Worm (Caenorhabditis elegans) whole organism, young adult: Measurements from ENCODE around the gene ttr-27.

Experiments
- B0261.1 ChIP-seq: sonication (generic microtip); optimal IDR thresholded peaks from 2 replicates; lab custom pipeline; 2016; ENCODE audit warnings: mild to moderate bottlenecking, missing genetic modification characterization, moderate library complexity, missing compliant biosample characterization
- F37B4.10 ChIP-seq: fragments of 200-800 bp; sonication (Bioruptor generic); IDR thresholded peaks from 2 replicates; pipeline ENCODE4 v1.3.6; 2022; ENCODE audit warnings: missing genetic modification characterization, missing compliant biosample characterization
- F49E8.2 ChIP-seq: sonication (generic microtip); optimal IDR thresholded peaks from 3 replicates; lab custom pipeline; 2017; ENCODE audit warnings: missing genetic modification characterization, mild to moderate bottlenecking, missing compliant biosample characterization, antibody characterized with exemption, moderate library complexity; ENCODE audit not compliant: insufficient read depth
- F52B5.7 ChIP-seq: sonication (generic microtip); optimal IDR thresholded peaks from 2 replicates; lab custom pipeline; 2016; ENCODE audit warnings: mild to moderate bottlenecking, missing genetic modification characterization, missing compliant biosample characterization
- K12H6.12 ChIP-seq: fragments of 200-800 bp; sonication (Bioruptor generic); optimal IDR thresholded peaks from 2 replicates; lab custom pipeline; 2018; ENCODE audit warnings: mild to moderate bottlenecking, missing genetic modification characterization, missing compliant biosample characterization
- Y79H2A.3 ChIP-seq: fragments of 200-800 bp; sonication (Bioruptor generic); conservative IDR thresholded peaks from 2 replicates; pipeline ENCODE4 v1.3.6; 2022; ENCODE audit warnings: missing genetic modification reagents, missing genetic modification characterization, missing compliant biosample characterization
- attf-5 ChIP-seq: fragments of 200-800 bp; sonication (Bioruptor generic); optimal IDR thresholded peaks from 2 replicates; lab custom pipeline; 2018; ENCODE audit warnings: mild to moderate bottlenecking, missing genetic modification characterization, missing compliant biosample characterization
- cebp-2 ChIP-seq: fragments of 200-800 bp; sonication (Bioruptor generic); IDR thresholded peaks from 2 replicates; pipeline ENCODE4 v1.3.6; 2022; ENCODE audit warnings: missing genetic modification characterization, missing compliant biosample characterization
- chd-7 ChIP-seq: sonication (generic microtip); optimal IDR thresholded peaks from 2 replicates; lab custom pipeline; 2016; ENCODE audit warnings: mild to moderate bottlenecking, missing genetic modification characterization, moderate library complexity, missing compliant biosample characterization
- dox-1 ChIP-seq: fragments of 200-800 bp; sonication (Bioruptor generic); IDR thresholded peaks from 2 replicates; pipeline ENCODE4 v1.3.6; 2022; ENCODE audit warnings: missing genetic modification reagents, missing genetic modification characterization, missing compliant biosample characterization
- egl-44 ChIP-seq: fragments of 200-800 bp; sonication (Bioruptor generic); IDR thresholded peaks from 2 replicates; pipeline ENCODE4 v1.3.6; 2022; ENCODE audit warnings: missing genetic modification reagents, missing genetic modification characterization, missing compliant biosample characterization
- egrh-3 ChIP-seq: fragments of 200-800 bp; sonication (Bioruptor generic); IDR thresholded peaks from 2 replicates; pipeline ENCODE4 v1.3.6; 2022; ENCODE audit warnings: missing genetic modification reagents, missing genetic modification characterization, missing compliant biosample characterization
- ekl-4 ChIP-seq: fragments of 200-800 bp; sonication (Bioruptor generic); IDR thresholded peaks from 2 replicates; pipeline ENCODE4 v1.3.6; 2022; ENCODE audit warnings: missing genetic modification reagents, missing genetic modification characterization, missing compliant biosample characterization
- ets-4 ChIP-seq: fragments of 200-800 bp; sonication (Bioruptor generic); optimal IDR thresholded peaks from 2 replicates; lab custom pipeline; 2018; ENCODE audit warnings: mild to moderate bottlenecking, missing genetic modification characterization, missing compliant biosample characterization
- fkh-3 ChIP-seq: sonication (generic microtip); optimal IDR thresholded peaks from 2 replicates; lab custom pipeline; 2016; ENCODE audit warnings: mild to moderate bottlenecking, missing genetic modification characterization, missing compliant biosample characterization
- gei-17 ChIP-seq: fragments of 200-800 bp; sonication (Bioruptor generic); optimal IDR thresholded peaks from 2 replicates; lab custom pipeline; 2018; ENCODE audit warnings: mild to moderate bottlenecking, missing genetic modification characterization, missing compliant biosample characterization
- hlh-26 ChIP-seq: fragments of 200-800 bp; sonication (Bioruptor generic); conservative IDR thresholded peaks from 2 replicates; pipeline ENCODE4 v1.3.6; 2022; ENCODE audit warnings: missing genetic modification reagents, missing genetic modification characterization, missing compliant biosample characterization
- hmg-1.2 ChIP-seq: fragments of 200-800 bp; sonication (Bioruptor generic); IDR thresholded peaks from 2 replicates; pipeline ENCODE4 v1.3.6; 2022; ENCODE audit warnings: missing genetic modification reagents, missing genetic modification characterization, missing compliant biosample characterization
- hmg-20 ChIP-seq: fragments of 200-800 bp; sonication (Bioruptor generic); IDR thresholded peaks from 2 replicates; pipeline ENCODE4 v1.3.6; 2022; ENCODE audit warnings: missing genetic modification reagents, missing genetic modification characterization, missing compliant biosample characterization
- let-526 ChIP-seq: fragments of 200-800 bp; sonication (Bioruptor generic); IDR thresholded peaks from 2 replicates; pipeline ENCODE4 v1.3.6; 2022; ENCODE audit warnings: missing genetic modification reagents, missing genetic modification characterization, missing compliant biosample characterization
- let-607 ChIP-seq, 2 experiments: fragments of 200-800 bp in 1 of 2; sonication (Bioruptor generic) in 1 of 2; sonication (generic microtip) in 1 of 2; optimal IDR thresholded peaks; 2 replicates each; lab custom pipeline; 2016 to 2018; ENCODE audit warnings: mild to moderate bottlenecking in 2 of 2, missing compliant biosample characterization in 2 of 2, missing genetic modification characterization in 2 of 2, moderate library complexity in 2 of 2, missing genotype in 1 of 2
- lin-26 ChIP-seq: fragments of 200-800 bp; sonication (Bioruptor generic); IDR thresholded peaks from 2 replicates; pipeline ENCODE4 v1.3.6; 2022; ENCODE audit warnings: missing genetic modification reagents, missing genetic modification characterization, missing compliant biosample characterization
- lin-40 ChIP-seq: sonication (generic microtip); optimal IDR thresholded peaks from 2 replicates; lab custom pipeline; 2016; ENCODE audit warnings: missing genetic modification characterization, mild to moderate bottlenecking, missing compliant biosample characterization, missing genotype, missing genetic modification reagents
- madf-10 ChIP-seq: sonication (generic microtip); optimal IDR thresholded peaks from 2 replicates; lab custom pipeline; 2016; ENCODE audit warnings: mild to moderate bottlenecking, missing genetic modification characterization, missing compliant biosample characterization
- madf-3 ChIP-seq: fragments of 200-800 bp; sonication (Bioruptor generic); IDR thresholded peaks from 2 replicates; pipeline ENCODE4 v1.3.6; 2022; ENCODE audit warnings: missing genetic modification reagents, missing genetic modification characterization, missing compliant biosample characterization
- mxl-1 ChIP-seq: sonication (generic microtip); optimal IDR thresholded peaks from 2 replicates; lab custom pipeline; 2016; ENCODE audit warnings: missing genetic modification characterization, missing compliant biosample characterization
- nfya-1 ChIP-seq: sonication (generic microtip); optimal IDR thresholded peaks from 2 replicates; lab custom pipeline; 2017; ENCODE audit warnings: antibody characterized with exemption, missing compliant biosample characterization, missing genetic modification characterization, borderline replicate concordance; ENCODE audit not compliant: insufficient read depth
- nfyb-1 ChIP-seq: fragments of 200-800 bp; sonication (Bioruptor generic); IDR thresholded peaks from 2 replicates; pipeline ENCODE4 v1.3.6; 2022; ENCODE audit warnings: missing genetic modification reagents, missing genetic modification characterization, missing compliant biosample characterization
- nhr-80 ChIP-seq: sonication (generic microtip); optimal IDR thresholded peaks from 2 replicates; lab custom pipeline; 2016; ENCODE audit warnings: missing genetic modification characterization, missing compliant biosample characterization
- nhr-90 ChIP-seq: sonication (generic microtip); optimal IDR thresholded peaks from 2 replicates; lab custom pipeline; 2016; ENCODE audit warnings: missing genotype, mild to moderate bottlenecking, missing genetic modification characterization, missing compliant biosample characterization
- pha-4 ChIP-seq: fragments of 150-350 bp; sonication (generic microtip); optimal IDR thresholded peaks from 2 replicates; lab custom pipeline; 2014; ENCODE audit warnings: missing biosample characterization, missing genetic modification reagents, missing genetic modification characterization
- snpc-3.4 ChIP-seq: sonication (generic microtip); optimal IDR thresholded peaks from 2 replicates; lab custom pipeline; 2017; ENCODE audit warnings: missing genetic modification characterization, mild to moderate bottlenecking, missing compliant biosample characterization, antibody characterized with exemption, moderate library complexity, missing genotype, missing genetic modification reagents
- somi-1 ChIP-seq: fragments of 200-800 bp; sonication (Bioruptor generic); optimal IDR thresholded peaks from 2 replicates; lab custom pipeline; 2018; ENCODE audit warnings: mild to moderate bottlenecking, missing genetic modification characterization, missing compliant biosample characterization
- sptf-2 ChIP-seq: fragments of 200-800 bp; sonication (Bioruptor generic); optimal IDR thresholded peaks from 2 replicates; lab custom pipeline; 2018; ENCODE audit warnings: mild to moderate bottlenecking, missing genetic modification characterization, missing compliant biosample characterization
- tbp1 ChIP-seq: fragments of 200-800 bp; sonication (Bioruptor generic); optimal IDR thresholded peaks from 2 replicates; lab custom pipeline; 2018; ENCODE audit warnings: mild to moderate bottlenecking, missing genetic modification characterization, missing compliant biosample characterization
- unc-62 ChIP-seq: fragments of 150-350 bp; optimal IDR thresholded peaks from 2 replicates; lab custom pipeline; 2014; ENCODE audit warnings: missing biosample characterization, missing genetic modification reagents, missing genetic modification characterization
- ztf-25 ChIP-seq: fragments of 200-800 bp; sonication (Bioruptor generic); IDR thresholded peaks from 2 replicates; pipeline ENCODE4 v1.3.6; 2022; ENCODE audit warnings: missing genetic modification reagents, missing genetic modification characterization, missing compliant biosample characterization
- ztf-26 ChIP-seq: sonication (generic microtip); optimal IDR thresholded peaks from 2 replicates; lab custom pipeline; 2017; ENCODE audit warnings: missing genetic modification characterization, missing compliant biosample characterization

The ttr-27 gene

DNA sequence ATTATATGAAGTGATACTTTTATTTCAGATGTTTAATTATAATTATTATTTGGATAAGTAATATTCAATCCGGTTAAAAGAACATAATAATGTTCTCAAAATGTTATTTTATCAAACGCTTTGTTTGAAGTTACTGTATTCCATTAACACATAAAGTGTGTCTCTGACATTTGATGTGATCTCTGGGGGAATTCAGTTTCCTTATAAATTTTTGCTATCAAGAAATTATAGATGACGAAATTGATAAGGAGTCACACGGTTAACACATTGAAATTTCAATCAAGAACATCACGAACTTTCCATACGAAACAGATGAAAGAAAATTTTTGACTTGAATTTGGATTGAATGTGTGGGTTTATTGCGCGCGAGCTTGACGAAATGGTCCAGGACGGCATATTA is 17.8 kb upstream of the ttr-27 start (continued):
- TF ChIP-seq nhr-80 (tag; lab: Kevin White, UChicago) (peak; percentile 80), attf-5 (GFP tag; lab: Kevin White, UChicago) (no peak)

DNA sequence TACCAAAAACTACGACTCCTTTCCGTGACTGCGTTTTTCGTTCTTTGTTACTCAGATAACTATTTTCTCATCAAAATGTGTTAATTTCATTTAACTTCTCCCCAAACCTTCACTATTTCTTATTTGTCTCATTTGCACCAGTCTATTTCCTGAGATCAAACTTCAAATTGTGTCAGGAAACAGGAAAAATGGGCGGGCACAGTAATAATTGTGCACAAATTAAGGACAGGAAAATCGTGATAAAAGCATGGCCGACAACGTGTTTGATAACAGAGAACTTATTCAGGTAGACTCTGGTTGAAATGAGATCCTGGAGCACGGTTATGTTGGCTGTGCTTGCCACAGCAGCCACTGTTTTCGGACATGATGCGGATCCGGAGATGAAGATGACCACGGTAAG is 15.8 kb upstream of the ttr-27 start, which contains the start of gene lipl-1:
lipl-1 (plus strand) TSS at position 282 of the 400 bp plus-strand sequence.
- TF ChIP-seq unc-62 (GFP tag; lab: Kevin White, UChicago) (no peak), ztf-25 (no peak), ekl-4 (GFP tag; lab: Robert Waterston, UW) (no peak), fkh-3 (tag; lab: Kevin White, UChicago) (no peak), B0261.1 (tag; lab: Kevin White, UChicago) (no peak), nhr-80 (tag; lab: Kevin White, UChicago) (peak; percentile 35), mxl-1 (no peak)

ce11 chrV:12909544-12910157 is 5.8 kb upstream of the ttr-27 start, which contains the start of gene nid-1:
TSS of gene nid-1 (plus strand) at chrV:12910107.
- peak; percentile 20; the same call in 1 of the 2 replicates for TF ChIP-seq hmg-1.2 (GFP tag; lab: Robert Waterston, UW)
- TF ChIP-seq tbp1 (GFP tag; lab: Kevin White, UChicago): peak; percentile 14
- TF ChIP-seq hlh-26: no peak
- TF ChIP-seq snpc-3.4 (tag; lab: Kevin White, UChicago): no peak
- peak; percentile 56 for TF ChIP-seq nhr-80 (tag; lab: Kevin White, UChicago)
- TF ChIP-seq let-607 (tag; optimal IDR thresholded peaks at IDR 0.05; lab: Kevin White, UChicago): peak in 1 of 2 experiments; percentile 21
- no peak for TF ChIP-seq nfyb-1 (GFP tag; lab: Robert Waterston, UW)

DNA sequence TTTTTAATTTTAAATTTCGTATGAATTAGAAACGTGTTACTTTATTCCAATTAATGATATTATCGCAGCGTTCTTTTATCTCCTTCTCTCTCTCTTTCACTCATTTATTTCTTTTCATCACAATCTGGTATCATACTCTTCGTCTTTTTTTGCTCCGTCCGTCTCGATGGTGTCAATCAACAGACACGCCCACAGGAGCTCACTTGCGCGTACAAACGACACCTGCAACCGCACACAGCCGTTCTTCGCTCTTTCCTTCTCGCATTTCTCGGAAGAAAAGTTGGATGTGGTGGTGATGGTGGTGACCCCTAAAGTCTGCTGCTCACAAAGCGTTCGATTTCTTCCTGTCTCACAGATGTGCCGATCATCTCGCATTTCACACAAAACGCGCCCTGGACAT is 4.7 kb upstream of the ttr-27 start:
- TF ChIP-seq let-607 (tag; optimal IDR thresholded peaks at IDR 0.05; lab: Kevin White, UChicago): peak in 1 of 2 experiments; percentile 37
- TF ChIP-seq nhr-80 (tag; lab: Kevin White, UChicago): peak; percentile 56
- TF ChIP-seq K12H6.12 (tag; lab: Kevin White, UChicago): no peak
- TF ChIP-seq, all 124 proteins: peak for 2

ce11 chrV:12907436-12907835 is 3.5 kb upstream of the ttr-27 start:
- TF ChIP-seq dox-1 (GFP tag; lab: Robert Waterston, UW) (no peak), ets-4 (GFP tag; lab: Kevin White, UChicago) (no peak), unc-62 (GFP tag; lab: Kevin White, UChicago) (no peak), B0261.1 (tag; lab: Kevin White, UChicago) (no peak), madf-10 (tag; lab: Kevin White, UChicago) (no peak), F37B4.10 (GFP tag; lab: Robert Waterston, UW) (no peak), F49E8.2 (no peak), cebp-2 (no peak), pha-4 (tag; lab: Kevin White, UChicago) (no peak), sptf-2 (GFP tag; lab: Kevin White, UChicago) (no peak), madf-3 (GFP tag; lab: Robert Waterston, UW) (no peak), egl-44 (GFP tag; lab: Robert Waterston, UW) (no peak), lin-26 (GFP tag; lab: Robert Waterston, UW) (no peak), mxl-1 (no peak), somi-1 (GFP tag; lab: Kevin White, UChicago) (no peak)

ce11 chrV:12906732-12907131 is 2.8 kb upstream of the ttr-27 start, which contains the start of gene ttr-29:
TSS of gene ttr-29 (minus strand) at chrV:12906832.
- no peak for TF ChIP-seq unc-62 (GFP tag; lab: Kevin White, UChicago)
- no peak for TF ChIP-seq nfya-1 (tag; lab: Kevin White, UChicago)
- TF ChIP-seq Y79H2A.3 (GFP tag; lab: Robert Waterston, UW): no peak
- no peak for TF ChIP-seq lin-40 (tag; lab: Kevin White, UChicago)
- no peak for TF ChIP-seq nhr-90 (tag; lab: Kevin White, UChicago)
- TF ChIP-seq F52B5.7 (tag; lab: Kevin White, UChicago): no peak
- TF ChIP-seq hmg-20 (GFP tag; lab: Robert Waterston, UW): no peak
- TF ChIP-seq egrh-3 (GFP tag; lab: Robert Waterston, UW): no peak
- TF ChIP-seq dox-1 (GFP tag; lab: Robert Waterston, UW): no peak
- TF ChIP-seq ztf-26 (tag; lab: Kevin White, UChicago): no peak
- TF ChIP-seq F37B4.10 (GFP tag; lab: Robert Waterston, UW): no peak
- no peak for TF ChIP-seq let-526 (GFP tag; lab: Robert Waterston, UW)
- TF ChIP-seq gei-17 (GFP tag; lab: Kevin White, UChicago): no peak
- no peak for TF ChIP-seq snpc-3.4 (tag; lab: Kevin White, UChicago)
- no peak for TF ChIP-seq chd-7 (tag; lab: Kevin White, UChicago)
